Worm (Caenorhabditis elegans): ENCODE results near the gene pde-4.

pde-4 gene

DNA sequence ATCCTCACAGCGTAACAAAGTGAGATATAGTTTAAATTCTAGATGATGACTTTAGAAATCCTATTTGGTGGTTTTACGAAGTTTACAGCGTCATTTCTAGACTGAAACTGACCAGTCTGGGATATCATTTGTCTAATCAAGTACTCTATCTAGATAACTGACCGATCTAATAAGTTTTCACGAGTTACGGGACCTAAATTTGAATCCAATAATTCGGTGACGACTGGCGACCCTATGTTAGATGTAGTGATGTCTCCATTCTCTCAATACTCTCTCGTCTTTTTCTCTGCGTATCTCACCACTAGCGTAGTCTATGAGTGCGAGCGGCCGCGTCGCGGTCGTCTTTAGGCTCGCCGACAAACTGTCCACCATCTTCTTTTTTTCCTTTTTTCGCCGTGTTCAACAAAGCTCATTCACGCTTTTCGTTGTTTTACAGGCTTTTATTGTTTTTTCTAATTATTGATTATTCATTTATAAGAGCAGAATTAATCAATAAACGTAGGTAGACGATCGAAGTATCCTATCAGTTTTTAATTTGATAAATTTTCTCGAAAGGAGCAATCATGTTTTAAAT is 35.6 kb downstream of the pde-4 start (continued):
- TF ChIP-seq mef-2 (tag; optimal IDR thresholded peaks at IDR 0.05) (no peak), dpl-1 (GFP tag; optimal IDR thresholded peaks at IDR 0.05) (peak in 1 of 3 experiments; percentile 10), nhr-28 (tag; optimal IDR thresholded peaks at IDR 0.05) (no peak), C04F5.9 (tag; optimal IDR thresholded peaks at IDR 0.05) (no peak), lin-15B (tag; optimal IDR thresholded peaks at IDR 0.05) (no peak), vab-15 (tag; optimal IDR thresholded peaks at IDR 0.05) (no peak), hpl-2 (GFP tag; optimal IDR thresholded peaks at IDR 0.05) (no peak), ceh-82 (tag; optimal IDR thresholded peaks at IDR 0.05) (no peak), elt-2 (tag; optimal IDR thresholded peaks at IDR 0.05) (no peak), ets-5 (GFP tag; IDR thresholded peaks at IDR 0.05) (no peak), xbp-1 (tag; optimal IDR thresholded peaks at IDR 0.05) (no peak), fkh-10 (GFP tag; optimal IDR thresholded peaks at IDR 0.05) (no peak), snpc-4 (tag; optimal IDR thresholded peaks at IDR 0.05) (no peak), ama-1 (optimal IDR thresholded peaks at IDR 0.05) (no peak), C34B4.2 (tag; optimal IDR thresholded peaks at IDR 0.05) (no peak)

DNA sequence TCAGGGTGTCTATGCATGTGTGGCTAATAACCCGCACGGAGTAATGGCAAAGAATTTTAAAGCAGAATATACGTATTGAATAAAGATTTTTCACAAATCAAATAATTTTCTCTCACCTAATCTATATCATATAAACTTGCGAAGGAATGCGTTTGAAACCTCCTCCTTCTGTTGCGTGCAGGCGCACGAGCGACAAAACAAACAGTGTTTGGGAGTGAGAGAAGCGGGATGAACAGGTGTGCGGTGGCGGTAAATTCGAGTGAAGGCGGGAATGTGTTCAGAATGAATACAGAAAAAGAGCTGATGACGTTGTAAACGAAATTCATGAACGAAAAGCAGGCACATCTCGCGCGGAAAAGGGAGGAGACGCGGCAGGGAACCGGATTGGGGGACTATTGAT is 36.7 kb downstream of the pde-4 start:
- no peak for TF ChIP-seq swsn-7 (tag; optimal IDR thresholded peaks at IDR 0.05)
- no peak for TF ChIP-seq alr-1 (tag; optimal IDR thresholded peaks at IDR 0.05; ENCODE audit: borderline replicate concordance)
- TF ChIP-seq tlp-1 (tag; optimal IDR thresholded peaks at IDR 0.05): no peak
- no peak for TF ChIP-seq lsy-2 (tag; optimal IDR thresholded peaks at IDR 0.05)
- no peak for TF ChIP-seq skn-1 (tag; optimal IDR thresholded peaks at IDR 0.05)
- TF ChIP-seq mab-9 (GFP tag; IDR thresholded peaks at IDR 0.05): no peak
- TF ChIP-seq lin-14 (GFP tag; optimal IDR thresholded peaks at IDR 0.05): peak; percentile 38
- no peak for TF ChIP-seq sup-37 (GFP tag; optimal IDR thresholded peaks at IDR 0.05)
- TF ChIP-seq mep-1 (tag; optimal IDR thresholded peaks at IDR 0.05): peak; percentile 14
- TF ChIP-seq pag-3 (tag; optimal IDR thresholded peaks at IDR 0.05; ENCODE audit: borderline replicate concordance, insufficient read depth): no peak
- no peak for TF ChIP-seq nhr-47 (tag; optimal IDR thresholded peaks at IDR 0.05)
- no peak for TF ChIP-seq aha-1 (tag; optimal IDR thresholded peaks at IDR 0.05)
- no peak for TF ChIP-seq nhr-76 (tag; optimal IDR thresholded peaks at IDR 0.05)
- TF ChIP-seq ceh-90 (tag; optimal IDR thresholded peaks at IDR 0.05): no peak
- TF ChIP-seq pax-3 (tag; optimal IDR thresholded peaks at IDR 0.05): no peak
- no peak for TF ChIP-seq grh-1 (GFP tag; IDR thresholded peaks at IDR 0.05)
- TF ChIP-seq ceh-88 (GFP tag; IDR thresholded peaks at IDR 0.05): no peak
- TF ChIP-seq lin-35 (GFP tag; optimal IDR thresholded peaks at IDR 0.05): peak in 1 of 2 experiments; percentile 8
- no peak for TF ChIP-seq dpl-1 (GFP tag; optimal IDR thresholded peaks at IDR 0.05)
- TF ChIP-seq mdl-1 (tag; optimal IDR thresholded peaks at IDR 0.05): no peak
- TF ChIP-seq nhr-77 (tag; optimal IDR thresholded peaks at IDR 0.05): no peak
- peak; percentile 5 for TF ChIP-seq blmp-1 (tag; optimal IDR thresholded peaks at IDR 0.05)
- TF ChIP-seq aly-2 (tag; optimal IDR thresholded peaks at IDR 0.05): no peak
- TF ChIP-seq C16A3.4 (tag; optimal IDR thresholded peaks at IDR 0.05): no peak
- TF ChIP-seq C34B4.2 (tag; optimal IDR thresholded peaks at IDR 0.05): no peak
- TF ChIP-seq lin-13 (GFP tag; optimal IDR thresholded peaks at IDR 0.05): no peak
- no peak for TF ChIP-seq nhr-84 (tag; optimal IDR thresholded peaks at IDR 0.05)
- no peak for TF ChIP-seq C04F5.9 (tag; optimal IDR thresholded peaks at IDR 0.05)
- TF ChIP-seq unc-130 (tag; optimal IDR thresholded peaks at IDR 0.05): no peak
- no peak for TF ChIP-seq zag-1 (tag; optimal IDR thresholded peaks at IDR 0.05)
- TF ChIP-seq elt-3 (tag; optimal IDR thresholded peaks at IDR 0.05): no peak
- TF ChIP-seq ama-1 (optimal IDR thresholded peaks at IDR 0.05): no peak
- TF ChIP-seq fkh-4 (tag; optimal IDR thresholded peaks at IDR 0.05; ENCODE audit: borderline replicate concordance): no peak
- TF ChIP-seq mef-2 (tag; optimal IDR thresholded peaks at IDR 0.05): no peak
- TF ChIP-seq unc-30 (tag; optimal IDR thresholded peaks at IDR 0.05): no peak
- TF ChIP-seq unc-86 (tag; optimal IDR thresholded peaks at IDR 0.05): no peak

All from whole organism, L1 larva.